Worm (Caenorhabditis elegans) whole organism, L4 larva: Measurements from ENCODE around the gene sri-19.

Source experiments
- F10B5.3 ChIP-seq: sonication (generic microtip); optimal IDR thresholded peaks from 2 replicates; lab custom pipeline; 2016; ENCODE audit warnings: mild to moderate bottlenecking, missing genetic modification characterization, missing compliant biosample characterization
- F37D6.2 ChIP-seq: sonication (generic microtip); optimal IDR thresholded peaks from 2 replicates; lab custom pipeline; 2016; ENCODE audit warnings: mild to moderate bottlenecking, missing genetic modification characterization, missing compliant biosample characterization
- T20F7.1 ChIP-seq: fragments of 200-800 bp; sonication (Bioruptor generic); optimal IDR thresholded peaks from 2 replicates; lab custom pipeline; 2018; ENCODE audit warnings: mild to moderate bottlenecking, missing genetic modification characterization, missing compliant biosample characterization
- Y48G9A.11 ChIP-seq: fragments of 200-800 bp; sonication (Bioruptor generic); IDR thresholded peaks from 2 replicates; pipeline ENCODE4 v1.3.6; 2022; ENCODE audit warnings: missing genetic modification reagents, missing genetic modification characterization, missing compliant biosample characterization
- Y5F2A.4 ChIP-seq: fragments of 200-800 bp; sonication (Bioruptor generic); optimal IDR thresholded peaks from 2 replicates; lab custom pipeline; 2018; ENCODE audit warnings: mild to moderate bottlenecking, missing genetic modification characterization, missing compliant biosample characterization
- aha-1 ChIP-seq: fragments of 150-350 bp; peaks from one replicate; lab custom pipeline; 2014; ENCODE audit warnings: missing biosample characterization, missing genetic modification characterization
- aly-2 ChIP-seq: sonication (generic microtip); optimal IDR thresholded peaks from 2 replicates; lab custom pipeline; 2018; ENCODE audit warnings: missing biosample characterization, missing genetic modification characterization
- arid-1 ChIP-seq: fragments of 200-800 bp; sonication (Bioruptor generic); conservative IDR thresholded peaks from 2 replicates; pipeline ENCODE4 v1.3.6; 2022; ENCODE audit warnings: missing genetic modification reagents, missing genetic modification characterization, missing compliant biosample characterization
- attf-4 ChIP-seq: sonication (generic microtip); optimal IDR thresholded peaks from 3 replicates; lab custom pipeline; 2017; ENCODE audit warnings: missing biosample characterization, missing genetic modification characterization
- ceh-20 ChIP-seq: fragments of 200-800 bp; sonication (Bioruptor generic); IDR thresholded peaks from 2 replicates; pipeline ENCODE4 v1.3.6; 2022; ENCODE audit warnings: missing genetic modification reagents, missing genetic modification characterization, missing compliant biosample characterization
- ceh-28 ChIP-seq: fragments of 150-350 bp; optimal IDR thresholded peaks from 2 replicates; lab custom pipeline; 2014; ENCODE audit warnings: missing biosample characterization, missing genetic modification reagents, missing genetic modification characterization
- ceh-32 ChIP-seq: sonication (generic microtip); optimal IDR thresholded peaks from 2 replicates; lab custom pipeline; 2016; ENCODE audit warnings: mild to moderate bottlenecking, missing genetic modification characterization, missing compliant biosample characterization; ENCODE audit not compliant: poor library complexity
- ceh-44 ChIP-seq: fragments of 200-800 bp; sonication (Bioruptor generic); IDR thresholded peaks from 2 replicates; pipeline ENCODE4 v1.3.6; 2022; ENCODE audit warnings: missing genetic modification reagents, missing genetic modification characterization, missing compliant biosample characterization
- ceh-62 ChIP-seq: sonication (generic microtip); optimal IDR thresholded peaks from 2 replicates; lab custom pipeline; 2017; ENCODE audit warnings: missing biosample characterization, missing genetic modification characterization
- cey-2 ChIP-seq: sonication (generic microtip); optimal IDR thresholded peaks from 3 replicates; lab custom pipeline; 2017; ENCODE audit warnings: missing genetic modification characterization, mild to moderate bottlenecking, missing compliant biosample characterization, antibody characterized with exemption, borderline replicate concordance; ENCODE audit not compliant: insufficient read depth
- ctbp-1 ChIP-seq: fragments of 200-800 bp; sonication (Bioruptor generic); IDR thresholded peaks from 2 replicates; pipeline ENCODE4 v1.3.6; 2022; ENCODE audit warnings: missing genetic modification reagents, missing genetic modification characterization, missing compliant biosample characterization
- daf-12 ChIP-seq: fragments of 150-350 bp; optimal IDR thresholded peaks from 2 replicates; lab custom pipeline; 2014; ENCODE audit warnings: missing biosample characterization, missing genetic modification reagents, missing genetic modification characterization
- daf-19 ChIP-seq: fragments of 200-800 bp; sonication (Bioruptor generic); conservative IDR thresholded peaks from 2 replicates; pipeline ENCODE4 v1.3.6; 2022; ENCODE audit warnings: missing genetic modification characterization, missing compliant biosample characterization
- daf-8 ChIP-seq: fragments of 200-800 bp; sonication (Bioruptor generic); IDR thresholded peaks from 2 replicates; pipeline ENCODE4 v1.3.6; 2022; ENCODE audit warnings: missing genetic modification characterization, missing compliant biosample characterization
- dmd-8 ChIP-seq: fragments of 200-800 bp; sonication (Bioruptor generic); IDR thresholded peaks from 2 replicates; pipeline ENCODE4 v1.3.6; 2022; ENCODE audit warnings: missing genetic modification characterization, missing compliant biosample characterization
- duxl-1 ChIP-seq: sonication (generic microtip); optimal IDR thresholded peaks from 2 replicates; lab custom pipeline; 2016; ENCODE audit warnings: mild to moderate bottlenecking, missing genetic modification characterization, moderate library complexity, missing compliant biosample characterization; ENCODE audit not compliant: poor library complexity
- egl-27 ChIP-seq: sonication (generic microtip); optimal IDR thresholded peaks from 3 replicates; lab custom pipeline; 2017; ENCODE audit warnings: missing biosample characterization, missing genetic modification reagents, missing genetic modification characterization
- egl-43 ChIP-seq: fragments of 200-800 bp; sonication (Bioruptor generic); IDR thresholded peaks from 2 replicates; pipeline ENCODE4 v1.3.6; 2022; ENCODE audit warnings: missing genetic modification reagents, missing genetic modification characterization, missing compliant biosample characterization
- hmg-1.1 ChIP-seq: fragments of 200-800 bp; sonication (Bioruptor generic); IDR thresholded peaks from 2 replicates; pipeline ENCODE4 v1.3.6; 2022; ENCODE audit warnings: missing genetic modification reagents, missing genetic modification characterization, missing compliant biosample characterization
- jun-1 ChIP-seq: fragments of 150-350 bp; optimal IDR thresholded peaks from 2 replicates; lab custom pipeline; 2014; ENCODE audit warnings: missing biosample characterization, missing genetic modification reagents, missing genetic modification characterization
- lim-7 ChIP-seq: fragments of 200-800 bp; sonication (Bioruptor generic); IDR thresholded peaks from 2 replicates; pipeline ENCODE4 v1.3.6; 2022; ENCODE audit warnings: missing genetic modification characterization, missing compliant biosample characterization
- lin-15B ChIP-seq: fragments of 150-350 bp; sonication (generic microtip); optimal IDR thresholded peaks from 3 replicates; lab custom pipeline; 2014; ENCODE audit warnings: missing biosample characterization, missing genetic modification characterization
- lsy-2 ChIP-seq, 2 experiments: fragments of 150-350 bp in 1 of 2; sonication (generic microtip) in 1 of 2; optimal IDR thresholded peaks; 2 replicates each; lab custom pipeline; 2014 to 2017; ENCODE audit warnings: missing biosample characterization in 2 of 2, missing genetic modification characterization in 2 of 2
- madf-5 ChIP-seq, 2 experiments: fragments of 200-800 bp; sonication (Bioruptor generic); IDR thresholded peaks; 2 replicates each; pipeline ENCODE4 v1.3.6; 2022; ENCODE audit warnings: missing compliant biosample characterization in 2 of 2, missing genetic modification characterization in 2 of 2
- mdl-1 ChIP-seq, 2 experiments: fragments of 150-350 bp in 1 of 2; sonication (generic microtip) in 1 of 2; optimal IDR thresholded peaks; 2 replicates each; lab custom pipeline; 2014 to 2017; ENCODE audit warnings: missing biosample characterization in 2 of 2, missing genetic modification characterization in 2 of 2
- mdt-29 ChIP-seq: fragments of 200-800 bp; sonication (Bioruptor generic); IDR thresholded peaks from 2 replicates; pipeline ENCODE4 v1.3.6; 2022; ENCODE audit warnings: missing genetic modification reagents, missing genetic modification characterization, missing compliant biosample characterization
- mxl-2 ChIP-seq: fragments of 200-800 bp; sonication (Bioruptor generic); conservative IDR thresholded peaks from 2 replicates; pipeline ENCODE4 v1.3.6; 2022; ENCODE audit warnings: missing genetic modification reagents, missing genetic modification characterization, missing compliant biosample characterization
- nhr-10 ChIP-seq: fragments of 150-350 bp; optimal IDR thresholded peaks from 2 replicates; lab custom pipeline; 2014; ENCODE audit warnings: missing biosample characterization, missing genetic modification characterization
- nhr-102 ChIP-seq: sonication (generic microtip); optimal IDR thresholded peaks from 2 replicates; lab custom pipeline; 2016; ENCODE audit warnings: mild to moderate bottlenecking, missing genetic modification characterization, moderate library complexity, missing compliant biosample characterization
- nhr-11 ChIP-seq: fragments of 150-350 bp; optimal IDR thresholded peaks from 2 replicates; lab custom pipeline; 2014; ENCODE audit warnings: missing biosample characterization, missing genetic modification characterization
- nhr-111 ChIP-seq: fragments of 200-800 bp; sonication (Bioruptor generic); optimal IDR thresholded peaks from 2 replicates; lab custom pipeline; 2018; ENCODE audit warnings: mild to moderate bottlenecking, missing genetic modification characterization, missing compliant biosample characterization
- nhr-237 ChIP-seq: sonication (generic microtip); optimal IDR thresholded peaks from 2 replicates; lab custom pipeline; 2017; ENCODE audit warnings: missing biosample characterization, missing genetic modification characterization
- nhr-28 ChIP-seq: fragments of 150-350 bp; optimal IDR thresholded peaks from 2 replicates; lab custom pipeline; 2014; ENCODE audit warnings: missing biosample characterization, missing genetic modification characterization
- nhr-42 ChIP-seq: fragments of 200-800 bp; sonication (Bioruptor generic); IDR thresholded peaks from 2 replicates; pipeline ENCODE4 v1.3.6; 2022; ENCODE audit warnings: missing genetic modification characterization, missing compliant biosample characterization
- nhr-6 ChIP-seq: fragments of 150-350 bp; optimal IDR thresholded peaks from 2 replicates; lab custom pipeline; 2014; ENCODE audit warnings: missing biosample characterization, missing genetic modification characterization
- pqm-1 ChIP-seq: sonication (generic microtip); optimal IDR thresholded peaks from 2 replicates; lab custom pipeline; 2017; ENCODE audit warnings: missing biosample characterization, missing genetic modification characterization
- snpc-1.2 ChIP-seq: fragments of 200-800 bp; sonication (Bioruptor generic); IDR thresholded peaks from 2 replicates; pipeline ENCODE4 v1.3.6; 2022; ENCODE audit warnings: missing genetic modification reagents, missing genetic modification characterization, missing compliant biosample characterization
- snpc-4 ChIP-seq: fragments of 150-350 bp; optimal IDR thresholded peaks from 2 replicates; lab custom pipeline; 2014; ENCODE audit warnings: missing biosample characterization, missing genetic modification characterization
- spr-1 ChIP-seq: sonication (generic microtip); optimal IDR thresholded peaks from 2 replicates; lab custom pipeline; 2016; ENCODE audit warnings: mild to moderate bottlenecking, missing genetic modification characterization, missing compliant biosample characterization
- unc-130 ChIP-seq: sonication (generic microtip); optimal IDR thresholded peaks from 2 replicates; lab custom pipeline; 2016; ENCODE audit warnings: missing genetic modification reagents, missing genetic modification characterization, missing compliant biosample characterization
- unc-39 ChIP-seq: sonication (generic microtip); optimal IDR thresholded peaks from 2 replicates; lab custom pipeline; 2017; ENCODE audit warnings: missing biosample characterization, missing genetic modification characterization
- zfp-2 ChIP-seq: sonication (generic microtip); optimal IDR thresholded peaks from 2 replicates; lab custom pipeline; 2016; ENCODE audit warnings: mild to moderate bottlenecking, missing genetic modification characterization, missing compliant biosample characterization
- zip-11 ChIP-seq: fragments of 200-800 bp; sonication (Bioruptor generic); IDR thresholded peaks from 2 replicates; pipeline ENCODE4 v1.3.6; 2022; ENCODE audit warnings: missing genetic modification characterization, missing compliant biosample characterization
- ztf-11 ChIP-seq: fragments of 150-350 bp; optimal IDR thresholded peaks from 2 replicates; lab custom pipeline; 2014; ENCODE audit warnings: missing biosample characterization, missing genetic modification characterization

The sri-19 gene

DNA sequence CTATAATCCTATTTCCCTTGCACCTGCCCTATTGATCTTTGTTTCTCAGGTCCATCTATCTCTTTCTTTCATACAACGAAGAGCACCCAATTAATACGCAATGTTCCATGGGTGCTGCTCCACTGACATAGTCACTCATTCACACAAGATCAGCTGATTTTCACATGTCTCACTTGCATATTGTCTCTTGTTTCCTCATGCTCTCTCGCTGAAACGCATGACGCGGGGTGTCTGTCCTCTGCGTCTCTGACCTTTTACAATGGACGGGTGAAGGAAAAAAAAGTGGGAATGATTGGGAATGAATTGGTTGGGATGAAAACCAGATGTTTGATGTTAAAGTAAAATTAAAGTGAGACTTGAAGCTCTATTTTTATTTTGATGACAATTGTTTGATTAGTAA lies 22.8 kb upstream of the sri-19 start (continued):
- TF ChIP-seq ceh-28 (tag; lab: Kevin White, UChicago) (peak; percentile 59), unc-39 (tag; lab: Kevin White, UChicago) (no peak), spr-1 (no peak), nhr-11 (tag; lab: Kevin White, UChicago) (peak; percentile 93), madf-5 (GFP tag; IDR thresholded peaks at IDR 0.05; lab: Robert Waterston, UW) (no peak), nhr-237 (tag; lab: Kevin White, UChicago) (no peak), ztf-11 (tag; lab: Kevin White, UChicago) (no peak), hmg-1.1 (GFP tag; lab: Robert Waterston, UW) (peak; percentile 78), lim-7 (GFP tag; lab: Robert Waterston, UW) (no peak), F37D6.2 (peak; percentile 63), nhr-102 (tag; lab: Kevin White, UChicago) (peak; percentile 43), daf-19 (GFP tag; lab: Robert Waterston, UW) (no peak), pqm-1 (no peak), nhr-111 (no peak), dmd-8 (no peak), ceh-62 (tag; lab: Kevin White, UChicago) (no peak), lin-15B (tag; lab: Kevin White, UChicago) (no peak), Y5F2A.4 (GFP tag; lab: Kevin White, UChicago) (no peak), lsy-2 (tag; optimal IDR thresholded peaks at IDR 0.05; lab: Kevin White, UChicago) (peak; percentile 85 to 90), mdl-1 (tag; optimal IDR thresholded peaks at IDR 0.05; lab: Kevin White, UChicago) (peak; percentile 52 to 88), nhr-28 (tag; lab: Kevin White, UChicago) (peak; percentile 55), ceh-32 (tag; lab: Kevin White, UChicago) (no peak), zip-11 (GFP tag; lab: Robert Waterston, UW) (no peak), duxl-1 (no peak)

DNA sequence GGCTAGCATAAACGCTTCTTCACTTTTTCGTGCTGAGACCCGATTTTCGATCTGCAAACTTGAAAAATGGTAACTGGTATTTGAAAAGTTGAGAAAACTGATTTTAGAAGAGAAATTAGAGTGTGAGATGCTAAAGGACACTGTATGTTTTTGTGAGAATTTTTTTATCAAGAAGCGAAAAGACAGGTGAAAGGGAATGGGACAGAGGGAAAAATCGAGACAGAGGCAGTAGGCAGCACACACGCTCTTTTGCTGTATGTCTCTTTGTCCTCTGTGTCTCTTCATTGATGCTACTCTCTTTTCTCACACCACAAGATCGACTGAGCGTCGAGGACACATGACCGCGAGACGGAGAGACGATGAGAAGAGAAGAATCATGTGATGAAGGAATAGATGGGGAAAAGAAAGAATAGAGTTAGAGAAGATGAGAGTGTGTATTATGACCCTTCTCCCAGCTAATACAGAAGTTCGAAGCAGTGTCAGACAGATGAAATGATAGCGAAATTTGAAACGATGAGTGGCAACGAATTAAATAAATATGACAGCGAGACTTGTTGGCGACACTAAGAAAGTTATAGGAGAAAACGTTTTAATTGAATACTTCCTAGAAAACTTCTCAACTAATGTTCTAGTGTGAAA lies 22.2 kb upstream of the sri-19 start, which contains the start of gene lgg-2:
Gene lgg-2 (minus strand): TSS at position 51 of the 639 bp plus-strand sequence.
- TF ChIP-seq nhr-10 (tag; lab: Kevin White, UChicago) (peak; percentile 80), arid-1 (GFP tag; lab: Robert Waterston, UW) (peak; percentile 69; the same call in 1 of the 2 replicates), Y5F2A.4 (GFP tag; lab: Kevin White, UChicago) (peak; percentile 12), daf-12 (no peak), jun-1 (tag; lab: Kevin White, UChicago) (peak; percentile 91), Y48G9A.11 (no peak), aly-2 (tag; lab: Kevin White, UChicago) (no peak), snpc-4 (tag; lab: Kevin White, UChicago) (no peak), nhr-6 (peak; percentile 97), snpc-1.2 (GFP tag; lab: Robert Waterston, UW) (no peak), mdt-29 (GFP tag; lab: Robert Waterston, UW) (peak; percentile 93), ceh-44 (GFP tag; lab: Robert Waterston, UW) (no peak), zfp-2 (peak; percentile 39), egl-27 (no peak), lim-7 (GFP tag; lab: Robert Waterston, UW) (no peak), ceh-28 (tag; lab: Kevin White, UChicago) (peak; percentile 75), unc-130 (GFP tag; lab: Kevin White, UChicago) (no peak), nhr-102 (tag; lab: Kevin White, UChicago) (peak; percentile 92), duxl-1 (peak; percentile 69), lin-15B (tag; lab: Kevin White, UChicago) (no peak), dmd-8 (no peak), F37D6.2 (peak; percentile 80), ctbp-1 (GFP tag; lab: Robert Waterston, UW) (peak; percentile 87), aha-1 (tag; lab: Kevin White, UChicago) (peak; percentile 100), mdl-1 (tag; optimal IDR thresholded peaks at IDR 0.05; lab: Kevin White, UChicago) (peak; percentile 69 to 96), daf-8 (no peak), egl-43 (GFP tag; lab: Robert Waterston, UW) (peak; percentile 65; the same call in 1 of the 2 replicates), nhr-42 (peak; percentile 87), cey-2 (peak; percentile 63), attf-4 (peak; percentile 65), ceh-32 (tag; lab: Kevin White, UChicago) (peak; percentile 4), T20F7.1 (peak; percentile 83), ceh-20 (GFP tag; lab: Robert Waterston, UW) (peak; percentile 87), mxl-2 (GFP tag; lab: Robert Waterston, UW) (0 out of 2 replicates have a peak, but pooled peaks have one; percentile 31), F10B5.3 (tag; lab: Kevin White, UChicago) (peak; percentile 6)
